Worm (Caenorhabditis elegans) whole organism, L2 larva: Measurements from ENCODE around the gene F01D5.5.

Experiments
- Y55F3AM.14 ChIP-seq: fragments of 200-800 bp; sonication (Bioruptor generic); optimal IDR thresholded peaks from 2 replicates; lab custom pipeline; 2018; ENCODE audit warnings: mild to moderate bottlenecking, missing genetic modification characterization, missing compliant biosample characterization
- ZK546.5 ChIP-seq: sonication (generic microtip); optimal IDR thresholded peaks from 2 replicates; lab custom pipeline; 2017; ENCODE audit warnings: missing biosample characterization, missing genetic modification characterization
- ama-1 ChIP-seq: fragments of 150-350 bp; optimal IDR thresholded peaks from 2 replicates; lab custom pipeline; 2018; ENCODE audit warnings: inconsistent platforms
- egl-27 ChIP-seq: sonication (generic microtip); optimal IDR thresholded peaks from 3 replicates; lab custom pipeline; 2017; ENCODE audit warnings: missing biosample characterization, missing genetic modification reagents, missing genetic modification characterization
- elt-1 ChIP-seq: fragments of 150-350 bp; optimal IDR thresholded peaks from 2 replicates; lab custom pipeline; 2014; ENCODE audit warnings: missing biosample characterization, missing genetic modification characterization
- fos-1 ChIP-seq: fragments of 150-350 bp; optimal IDR thresholded peaks from 2 replicates; lab custom pipeline; 2014; ENCODE audit warnings: missing biosample characterization, missing genetic modification characterization
- lin-39 ChIP-seq: fragments of 150-350 bp; optimal IDR thresholded peaks from 2 replicates; lab custom pipeline; 2014; ENCODE audit warnings: missing biosample characterization, missing genetic modification reagents, missing genetic modification characterization
- nhr-10 ChIP-seq: sonication (generic microtip); optimal IDR thresholded peaks from 2 replicates; lab custom pipeline; 2017; ENCODE audit warnings: missing biosample characterization, missing genetic modification characterization
- nhr-12 ChIP-seq: fragments of 150-350 bp; optimal IDR thresholded peaks from 2 replicates; lab custom pipeline; 2014; ENCODE audit warnings: missing biosample characterization, missing genetic modification characterization
- sem-4 ChIP-seq: fragments of 150-350 bp; optimal IDR thresholded peaks from 2 replicates; lab custom pipeline; 2014; ENCODE audit warnings: missing biosample characterization, missing genetic modification reagents, missing genetic modification characterization
- unc-55 ChIP-seq: fragments of 150-350 bp; sonication (generic microtip); optimal IDR thresholded peaks from 3 replicates; lab custom pipeline; 2014; ENCODE audit warnings: missing biosample characterization, missing genetic modification reagents, missing genetic modification characterization
- ztf-1 ChIP-seq: fragments of 200-800 bp; sonication (Bioruptor generic); conservative IDR thresholded peaks from 2 replicates; pipeline ENCODE4 v1.3.6; 2022; ENCODE audit warnings: missing genetic modification characterization, missing compliant biosample characterization
- ztf-11 ChIP-seq: sonication (generic microtip); optimal IDR thresholded peaks from 2 replicates; lab custom pipeline; 2017; ENCODE audit warnings: missing biosample characterization, missing genetic modification characterization

DNA sequence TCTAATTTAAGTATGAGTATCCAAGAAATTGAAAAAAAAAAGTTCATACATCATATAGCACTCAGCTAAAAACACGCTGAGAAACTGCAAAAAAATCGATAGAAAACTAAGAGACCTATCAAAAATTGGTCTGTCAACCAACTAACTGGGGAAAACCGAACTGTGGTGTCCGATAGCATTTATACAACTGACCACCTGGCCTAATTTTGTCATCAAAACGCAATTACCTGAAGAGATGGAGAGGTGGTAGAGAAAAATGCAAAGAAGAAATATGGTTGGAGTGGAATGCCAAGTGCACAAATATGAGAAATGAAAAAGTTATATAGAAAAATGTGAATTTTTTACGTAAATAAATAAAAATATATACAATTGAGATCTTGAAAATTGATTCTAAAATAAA lies 28.6 kb downstream of the F01D5.5 start, which contains the start of gene Y39G8B.1:
- no peak for TF ChIP-seq Y55F3AM.14 (GFP tag; lab: Kevin White, UChicago)
- no peak for TF ChIP-seq elt-1 (tag; lab: Kevin White, UChicago)
- no peak for TF ChIP-seq ama-1
- TF ChIP-seq egl-27 (tag; lab: Kevin White, UChicago): no peak
- TF ChIP-seq ZK546.5 (tag; lab: Kevin White, UChicago): no peak
- no peak for TF ChIP-seq ztf-11 (tag; lab: Kevin White, UChicago)
- TF ChIP-seq fos-1: peak; percentile 45
- no peak for TF ChIP-seq unc-55 (GFP tag; lab: Kevin White, UChicago)
- TF ChIP-seq nhr-10 (tag; lab: Kevin White, UChicago): no peak
- TF ChIP-seq lin-39 (tag; lab: Kevin White, UChicago): no peak
- TF ChIP-seq ztf-1: no peak
- no peak for TF ChIP-seq sem-4
- no peak for TF ChIP-seq nhr-12 (tag; lab: Kevin White, UChicago)
